Fruit fly (Drosophila melanogaster): ENCODE results near the gene Nepl15.
A peak's percentile ranks its signal among the peaks of the same experiment; 100 is the strongest.

Gene Nepl15

dm6 chr3R:22753895-22754774 is 11.8 kb downstream of the Nepl15 start (continued):
- TF ChIP-seq bbx (GFP tag; IDR thresholded peaks at IDR 0.05; ENCODE audit: partially characterized antibody) = peak; percentile 61
- TF ChIP-seq CG16863 (GFP tag; optimal IDR thresholded peaks at IDR 0.05) = peak; percentile 37
- TF ChIP-seq dpn (GFP tag; optimal IDR thresholded peaks at IDR 0.05) = peak; percentile 53 to 75
- no peak for TF ChIP-seq CG30431 (GFP tag; optimal IDR thresholded peaks at IDR 0.05)
- no peak for TF ChIP-seq mld (GFP tag; IDR thresholded peaks at IDR 0.05; ENCODE audit: partially characterized antibody)
- TF ChIP-seq CG3407 (GFP tag; optimal IDR thresholded peaks at IDR 0.05) = peak; percentile 46
- 0 out of 3 replicates have a peak, but pooled peaks have one; percentile 16 for TF ChIP-seq CG2889 (GFP tag; IDR thresholded peaks at IDR 0.05)
- TF ChIP-seq gcm2 (GFP tag; optimal IDR thresholded peaks at IDR 0.05) = peak; percentile 21
- no peak for TF ChIP-seq kni (GFP tag; optimal IDR thresholded peaks at IDR 0.05)
- peak; percentile 95 for TF ChIP-seq Deaf1 (tag; optimal IDR thresholded peaks at IDR 0.05)
- peak; percentile 17 for TF ChIP-seq CG30020 (tag; optimal IDR thresholded peaks at IDR 0.05)
- TF ChIP-seq CG6683 (GFP tag; optimal IDR thresholded peaks at IDR 0.05) = no peak
- peak; percentile 82 for TF ChIP-seq gem (tag; optimal IDR thresholded peaks at IDR 0.05)
- peak; percentile 65; the same call in 2 of the 3 replicates for TF ChIP-seq gce (GFP tag; IDR thresholded peaks at IDR 0.05)
- TF ChIP-seq CG12155 (GFP tag; optimal IDR thresholded peaks at IDR 0.05) = peak; percentile 36
- TF ChIP-seq CHES-1-like (GFP tag; optimal IDR thresholded peaks at IDR 0.05) = peak; percentile 58
- peak; percentile 19 for TF ChIP-seq CG17568 (GFP tag; optimal IDR thresholded peaks at IDR 0.05)
- peak; percentile 47; the same call in 1 of the 3 replicates for TF ChIP-seq CG2199 (GFP tag; IDR thresholded peaks at IDR 0.05)
- 0 out of 3 replicates have a peak, but pooled peaks have one; percentile 14 for TF ChIP-seq CG6791 (GFP tag; IDR thresholded peaks at IDR 0.05; ENCODE audit: partially characterized antibody)
- peak; percentile 46 for TF ChIP-seq HLH3B (GFP tag; IDR thresholded peaks at IDR 0.05)
- TF ChIP-seq run (tag; optimal IDR thresholded peaks at IDR 0.05) = peak; percentile 15
- TF ChIP-seq C15 (GFP tag; IDR thresholded peaks at IDR 0.05) = no peak
- no peak for TF ChIP-seq CG15696 (tag; optimal IDR thresholded peaks at IDR 0.05)
- TF ChIP-seq Nf-YA (GFP tag; IDR thresholded peaks at IDR 0.05) = no peak
- TF ChIP-seq CG8290 (GFP tag; optimal IDR thresholded peaks at IDR 0.05) = no peak
- TF ChIP-seq CG8290 (tag; optimal IDR thresholded peaks at IDR 0.05) = peak in 1 of 2 experiments; percentile 73
- TF ChIP-seq p53 (GFP tag; optimal IDR thresholded peaks at IDR 0.05) = no peak
- no peak for TF ChIP-seq CG17186 (GFP tag; optimal IDR thresholded peaks at IDR 0.05)
- TF ChIP-seq dmrt11E (tag; optimal IDR thresholded peaks at IDR 0.05) = no peak
- no peak for TF ChIP-seq CG16813 (GFP tag; IDR thresholded peaks at IDR 0.05; ENCODE audit: partially characterized antibody)
- TF ChIP-seq HLH54F (GFP tag; optimal IDR thresholded peaks at IDR 0.05) = peak; percentile 8

dm6 chr3R:22753600-22753894 is 12.4 kb downstream of the Nepl15 start:
- no peak for TF ChIP-seq NC2β (GFP tag; optimal IDR thresholded peaks at IDR 0.05)
- peak; percentile 27 for TF ChIP-seq CG12769 (tag; optimal IDR thresholded peaks at IDR 0.05)
- peak; percentile 4 for TF ChIP-seq grn (GFP tag; optimal IDR thresholded peaks at IDR 0.05)
- peak; percentile 50 for TF ChIP-seq HLHmδ (GFP tag; optimal IDR thresholded peaks at IDR 0.05)
- no peak for TF ChIP-seq CG1602 (GFP tag; optimal IDR thresholded peaks at IDR 0.05)
- no peak for TF ChIP-seq ara (GFP tag; IDR thresholded peaks at IDR 0.05)
- TF ChIP-seq CG16863 (GFP tag; optimal IDR thresholded peaks at IDR 0.05) = no peak
- TF ChIP-seq CG4854 (GFP tag; optimal IDR thresholded peaks at IDR 0.05) = no peak
- TF ChIP-seq Rfx (GFP tag; IDR thresholded peaks at IDR 0.05) = no peak
- TF ChIP-seq abd-A (tag; optimal IDR thresholded peaks at IDR 0.05) = peak; percentile 44
- TF ChIP-seq CG5953 (GFP tag; IDR thresholded peaks at IDR 0.05) = 0 out of 2 replicates have a peak, but pooled peaks have one; percentile 14
- TF ChIP-seq Oli (tag; optimal IDR thresholded peaks at IDR 0.05) = no peak
- no peak for TF ChIP-seq CG8290 (GFP tag; optimal IDR thresholded peaks at IDR 0.05)
- TF ChIP-seq CG8290 (tag; optimal IDR thresholded peaks at IDR 0.05) = no peak
- peak; percentile 52 for TF ChIP-seq CG7987 (GFP tag; optimal IDR thresholded peaks at IDR 0.05)
- no peak for TF ChIP-seq shn (GFP tag; optimal IDR thresholded peaks at IDR 0.05)
- TF ChIP-seq CG31365 (tag; optimal IDR thresholded peaks at IDR 0.05) = no peak
- TF ChIP-seq MTF-1 (GFP tag; optimal IDR thresholded peaks at IDR 0.05; ENCODE audit: borderline replicate concordance) = no peak
- TF ChIP-seq cwo (GFP tag; optimal IDR thresholded peaks at IDR 0.05) = peak; percentile 53
- no peak for TF ChIP-seq NFAT (GFP tag; IDR thresholded peaks at IDR 0.05)
- TF ChIP-seq so (GFP tag; IDR thresholded peaks at IDR 0.05) = peak; percentile 65; the same call in 1 of the 3 replicates
- peak; percentile 71 for TF ChIP-seq sug (tag; optimal IDR thresholded peaks at IDR 0.05)
